Worm (Caenorhabditis elegans) whole organism, young adult: ENCODE measurements around the gene srx-101.
A peak's percentile ranks its signal among the peaks of the same experiment; 100 is the strongest.

Experiments
- B0035.1 ChIP-seq: sonication (generic microtip); optimal IDR thresholded peaks from 2 replicates; lab custom pipeline; 2016; ENCODE audit warnings: missing genetic modification characterization, mild to moderate bottlenecking, missing compliant biosample characterization, missing genotype, missing genetic modification reagents
- D2030.7 ChIP-seq: fragments of 200-800 bp; sonication (Bioruptor generic); IDR thresholded peaks from 2 replicates; pipeline ENCODE4 v1.3.6; 2022; ENCODE audit warnings: missing genetic modification reagents, missing genetic modification characterization, missing compliant biosample characterization
- F22D6.2 ChIP-seq: sonication (generic microtip); optimal IDR thresholded peaks from 2 replicates; lab custom pipeline; 2016; ENCODE audit warnings: mild to moderate bottlenecking, missing genetic modification characterization, missing compliant biosample characterization
- F37B4.10 ChIP-seq: fragments of 200-800 bp; sonication (Bioruptor generic); IDR thresholded peaks from 2 replicates; pipeline ENCODE4 v1.3.6; 2022; ENCODE audit warnings: missing genetic modification characterization, missing compliant biosample characterization
- F39B2.1 ChIP-seq: fragments of 200-800 bp; sonication (Bioruptor generic); IDR thresholded peaks from 2 replicates; pipeline ENCODE4 v1.3.6; 2022; ENCODE audit warnings: missing genetic modification reagents, missing genetic modification characterization, missing compliant biosample characterization
- F55B11.4 ChIP-seq: sonication (generic microtip); optimal IDR thresholded peaks from 2 replicates; lab custom pipeline; 2016; ENCODE audit warnings: missing compliant biosample characterization, missing genetic modification characterization, borderline replicate concordance; ENCODE audit not compliant: insufficient read depth
- K12H6.12 ChIP-seq: fragments of 200-800 bp; sonication (Bioruptor generic); optimal IDR thresholded peaks from 2 replicates; lab custom pipeline; 2018; ENCODE audit warnings: mild to moderate bottlenecking, missing genetic modification characterization, missing compliant biosample characterization
- Y67H2A.10 ChIP-seq: fragments of 200-800 bp; sonication (Bioruptor generic); conservative IDR thresholded peaks from 2 replicates; pipeline ENCODE4 v1.3.6; 2022; ENCODE audit warnings: missing genetic modification reagents, missing genetic modification characterization, missing compliant biosample characterization
- ZK185.1 ChIP-seq: sonication (generic microtip); optimal IDR thresholded peaks from 2 replicates; lab custom pipeline; 2016; ENCODE audit warnings: mild to moderate bottlenecking, missing genetic modification characterization, missing compliant biosample characterization; ENCODE audit not compliant: poor library complexity, severe bottlenecking
- ama-1 ChIP-seq, 3 experiments: fragments of 150-350 bp in 1 of 3; sonication (generic microtip) in 2 of 3; optimal IDR thresholded peaks; 2 replicates each; lab custom pipeline; 2014 to 2018; ENCODE audit warnings: missing biosample characterization in 2 of 3, missing genetic modification characterization in 2 of 3, missing genetic modification reagents in 2 of 3
- athp-1 ChIP-seq: sonication (generic microtip); optimal IDR thresholded peaks from 2 replicates; lab custom pipeline; 2017; ENCODE audit warnings: mild to moderate bottlenecking, missing genetic modification characterization, missing compliant biosample characterization
- cebp-1 ChIP-seq, 2 experiments: fragments of 200-800 bp in 1 of 2; sonication (Bioruptor generic) in 1 of 2; sonication (generic microtip) in 1 of 2; IDR thresholded peaks in 1 of 2; optimal IDR thresholded peaks in 1 of 2; 2 replicates each; pipeline versions ENCODE4 v1.3.6 to Lab custom; 2017 to 2022; ENCODE audit warnings: missing compliant biosample characterization in 2 of 2, missing genetic modification characterization in 2 of 2, mild to moderate bottlenecking in 1 of 2, missing genetic modification reagents in 1 of 2, moderate library complexity in 1 of 2
- cebp-2 ChIP-seq: fragments of 200-800 bp; sonication (Bioruptor generic); IDR thresholded peaks from 2 replicates; pipeline ENCODE4 v1.3.6; 2022; ENCODE audit warnings: missing genetic modification characterization, missing compliant biosample characterization
- ceh-100 ChIP-seq: fragments of 200-800 bp; sonication (Bioruptor generic); IDR thresholded peaks from 2 replicates; pipeline ENCODE4 v1.3.6; 2022; ENCODE audit warnings: missing genetic modification reagents, missing genetic modification characterization, missing compliant biosample characterization
- ceh-58 ChIP-seq: fragments of 200-800 bp; sonication (Bioruptor generic); IDR thresholded peaks from 2 replicates; pipeline ENCODE4 v1.3.6; 2022; ENCODE audit warnings: missing genetic modification characterization, missing compliant biosample characterization
- dox-1 ChIP-seq: fragments of 200-800 bp; sonication (Bioruptor generic); IDR thresholded peaks from 2 replicates; pipeline ENCODE4 v1.3.6; 2022; ENCODE audit warnings: missing genetic modification reagents, missing genetic modification characterization, missing compliant biosample characterization
- efl-1 ChIP-seq: fragments of 150-350 bp; optimal IDR thresholded peaks from 2 replicates; lab custom pipeline; 2014; ENCODE audit warnings: missing biosample characterization, missing genetic modification reagents, missing genetic modification characterization
- egl-44 ChIP-seq: fragments of 200-800 bp; sonication (Bioruptor generic); IDR thresholded peaks from 2 replicates; pipeline ENCODE4 v1.3.6; 2022; ENCODE audit warnings: missing genetic modification reagents, missing genetic modification characterization, missing compliant biosample characterization
- egrh-3 ChIP-seq: fragments of 200-800 bp; sonication (Bioruptor generic); IDR thresholded peaks from 2 replicates; pipeline ENCODE4 v1.3.6; 2022; ENCODE audit warnings: missing genetic modification reagents, missing genetic modification characterization, missing compliant biosample characterization
- gei-17 ChIP-seq: fragments of 200-800 bp; sonication (Bioruptor generic); optimal IDR thresholded peaks from 2 replicates; lab custom pipeline; 2018; ENCODE audit warnings: mild to moderate bottlenecking, missing genetic modification characterization, missing compliant biosample characterization
- hlh-12 ChIP-seq: sonication (generic microtip); optimal IDR thresholded peaks from 2 replicates; lab custom pipeline; 2016; ENCODE audit warnings: missing genetic modification characterization, missing compliant biosample characterization
- hlh-26 ChIP-seq: fragments of 200-800 bp; sonication (Bioruptor generic); conservative IDR thresholded peaks from 2 replicates; pipeline ENCODE4 v1.3.6; 2022; ENCODE audit warnings: missing genetic modification reagents, missing genetic modification characterization, missing compliant biosample characterization
- hmg-1.2 ChIP-seq: fragments of 200-800 bp; sonication (Bioruptor generic); IDR thresholded peaks from 2 replicates; pipeline ENCODE4 v1.3.6; 2022; ENCODE audit warnings: missing genetic modification reagents, missing genetic modification characterization, missing compliant biosample characterization
- hrde-1 ChIP-seq: sonication (generic microtip); optimal IDR thresholded peaks from 2 replicates; lab custom pipeline; 2016; ENCODE audit warnings: missing genetic modification characterization, mild to moderate bottlenecking, missing compliant biosample characterization, moderate library complexity, missing genotype, missing genetic modification reagents, borderline replicate concordance
- lin-35 ChIP-seq, 3 experiments: fragments of 150-350 bp in 2 of 3; sonication (generic microtip) in 1 of 3; optimal IDR thresholded peaks; 2 replicates each; lab custom pipeline; 2014 to 2018; ENCODE audit warnings: missing biosample characterization in 3 of 3, missing genetic modification characterization in 3 of 3, missing genetic modification reagents in 3 of 3
- lsl-1 ChIP-seq: fragments of 200-800 bp; sonication (Bioruptor generic); optimal IDR thresholded peaks from 2 replicates; lab custom pipeline; 2018; ENCODE audit warnings: mild to moderate bottlenecking, missing genetic modification characterization, moderate library complexity, missing compliant biosample characterization
- lsy-27 ChIP-seq: sonication (generic microtip); optimal IDR thresholded peaks from 2 replicates; lab custom pipeline; 2017; ENCODE audit warnings: missing genetic modification characterization, mild to moderate bottlenecking, missing compliant biosample characterization, antibody characterized with exemption, missing genotype, borderline replicate concordance; ENCODE audit not compliant: insufficient read depth
- madf-6 ChIP-seq: fragments of 200-800 bp; sonication (Bioruptor generic); IDR thresholded peaks from 2 replicates; pipeline ENCODE4 v1.3.6; 2022; ENCODE audit warnings: missing genetic modification reagents, missing genetic modification characterization, missing compliant biosample characterization
- nfyb-1 ChIP-seq: fragments of 200-800 bp; sonication (Bioruptor generic); IDR thresholded peaks from 2 replicates; pipeline ENCODE4 v1.3.6; 2022; ENCODE audit warnings: missing genetic modification reagents, missing genetic modification characterization, missing compliant biosample characterization
- nhr-120 ChIP-seq: fragments of 200-800 bp; sonication (Bioruptor generic); IDR thresholded peaks from 2 replicates; pipeline ENCODE4 v1.3.6; 2022; ENCODE audit warnings: missing genetic modification characterization, missing compliant biosample characterization
- nhr-80 ChIP-seq: sonication (generic microtip); optimal IDR thresholded peaks from 2 replicates; lab custom pipeline; 2016; ENCODE audit warnings: missing genetic modification characterization, missing compliant biosample characterization
- nhr-90 ChIP-seq: sonication (generic microtip); optimal IDR thresholded peaks from 2 replicates; lab custom pipeline; 2016; ENCODE audit warnings: missing genotype, mild to moderate bottlenecking, missing genetic modification characterization, missing compliant biosample characterization
- pbrm-1 ChIP-seq: fragments of 200-800 bp; sonication (Bioruptor generic); IDR thresholded peaks from 2 replicates; pipeline ENCODE4 v1.3.6; 2022; ENCODE audit warnings: missing genetic modification reagents, missing genetic modification characterization, missing compliant biosample characterization
- tbx-9 ChIP-seq: sonication (generic microtip); optimal IDR thresholded peaks from 2 replicates; lab custom pipeline; 2016; ENCODE audit warnings: borderline replicate concordance, missing genetic modification characterization, inconsistent platforms, missing compliant biosample characterization
- unc-130 ChIP-seq: sonication (generic microtip); optimal IDR thresholded peaks from 2 replicates; lab custom pipeline; 2016; ENCODE audit warnings: missing genetic modification reagents, missing genetic modification characterization, missing compliant biosample characterization
- zim-3 ChIP-seq: sonication (generic microtip); optimal IDR thresholded peaks from 2 replicates; lab custom pipeline; 2017; ENCODE audit warnings: mild to moderate bottlenecking, missing genetic modification characterization, moderate library complexity, missing compliant biosample characterization
- ztf-25 ChIP-seq: fragments of 200-800 bp; sonication (Bioruptor generic); IDR thresholded peaks from 2 replicates; pipeline ENCODE4 v1.3.6; 2022; ENCODE audit warnings: missing genetic modification reagents, missing genetic modification characterization, missing compliant biosample characterization
- ztf-28 ChIP-seq: fragments of 200-800 bp; sonication (Bioruptor generic); IDR thresholded peaks from 2 replicates; pipeline ENCODE4 v1.3.6; 2022; ENCODE audit warnings: missing genetic modification reagents, missing genetic modification characterization, missing compliant biosample characterization
- ztf-3 ChIP-seq: fragments of 200-800 bp; sonication (Bioruptor generic); optimal IDR thresholded peaks from 2 replicates; lab custom pipeline; 2018; ENCODE audit warnings: mild to moderate bottlenecking, missing genetic modification characterization, missing compliant biosample characterization

srx-101 gene

DNA sequence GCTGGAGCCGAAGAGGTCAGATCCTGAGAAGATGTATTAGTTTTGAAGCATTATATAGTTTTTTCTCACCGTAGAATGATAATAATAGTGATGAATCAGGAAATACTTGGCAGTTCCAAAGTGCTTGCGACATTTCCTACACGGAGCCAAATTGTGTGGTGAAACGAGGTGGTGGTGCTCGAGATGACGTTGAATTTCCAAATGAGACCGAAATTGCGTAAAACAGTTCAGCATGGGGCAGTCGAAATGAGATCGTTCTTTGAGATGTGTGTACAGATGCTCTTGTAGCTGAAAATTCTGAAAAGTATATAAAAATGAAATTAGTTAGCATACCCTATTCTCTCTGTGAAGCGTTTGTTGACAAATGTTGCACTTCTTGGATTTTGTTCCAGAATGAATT is 37.5 kb upstream of the srx-101 start, which contains the start of gene C46E10.8:
Gene C46E10.8 (minus strand): TSS at position 101 of the 400 bp plus-strand sequence.
- TF ChIP-seq nhr-90 (tag; lab: Kevin White, UChicago) (no peak), F37B4.10 (GFP tag; lab: Robert Waterston, UW) (no peak), cebp-1 (GFP tag; IDR thresholded peaks at IDR 0.05; lab: Robert Waterston, UW) (no peak), cebp-1 (tag; optimal IDR thresholded peaks at IDR 0.05; lab: Kevin White, UChicago) (no peak), B0035.1 (tag; lab: Kevin White, UChicago) (no peak)

DNA sequence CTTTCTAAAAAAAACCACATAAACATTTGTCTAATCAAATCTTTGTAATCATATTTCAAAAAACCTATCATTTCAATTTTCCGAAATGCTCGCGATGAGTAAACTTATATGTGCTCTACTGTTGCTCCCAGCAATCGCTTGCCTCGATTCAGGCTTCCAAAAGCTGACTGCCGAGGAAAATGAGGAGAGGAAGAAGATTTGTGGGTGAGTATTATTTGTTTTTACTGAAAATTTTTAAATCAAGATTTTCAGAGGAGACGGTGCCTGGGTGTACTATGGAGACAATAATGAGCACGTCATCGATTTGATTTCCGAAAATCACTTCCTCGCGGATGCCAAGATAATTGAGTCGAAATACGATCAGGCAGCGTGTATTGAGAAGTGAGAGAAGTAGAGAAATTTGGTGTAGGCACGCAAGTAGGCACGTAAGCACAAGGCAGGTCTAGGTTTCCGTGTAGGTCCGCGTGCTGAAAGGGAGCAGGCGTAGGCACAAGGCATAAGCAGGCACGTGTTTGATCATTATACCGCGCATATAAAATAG is 33.7 kb upstream of the srx-101 start, which contains the start of gene C46E10.1:
Gene C46E10.1 (plus strand): TSS at position 51 of the 541 bp plus-strand sequence.
- no peak for TF ChIP-seq egrh-3 (GFP tag; lab: Robert Waterston, UW)
- TF ChIP-seq hmg-1.2 (GFP tag; lab: Robert Waterston, UW): no peak
- TF ChIP-seq madf-6 (GFP tag; lab: Robert Waterston, UW): no peak
- no peak for TF ChIP-seq zim-3 (tag; lab: Kevin White, UChicago)
- TF ChIP-seq F55B11.4: no peak
- no peak for TF ChIP-seq Y67H2A.10 (GFP tag; lab: Robert Waterston, UW)
- no peak for TF ChIP-seq lsy-27 (tag; lab: Kevin White, UChicago)
- no peak for TF ChIP-seq nhr-80
- TF ChIP-seq tbx-9 (tag; lab: Kevin White, UChicago): no peak
- TF ChIP-seq hlh-12: no peak
- no peak for TF ChIP-seq ceh-100 (GFP tag; lab: Robert Waterston, UW)
- TF ChIP-seq, all 124 proteins: peak for 0

DNA sequence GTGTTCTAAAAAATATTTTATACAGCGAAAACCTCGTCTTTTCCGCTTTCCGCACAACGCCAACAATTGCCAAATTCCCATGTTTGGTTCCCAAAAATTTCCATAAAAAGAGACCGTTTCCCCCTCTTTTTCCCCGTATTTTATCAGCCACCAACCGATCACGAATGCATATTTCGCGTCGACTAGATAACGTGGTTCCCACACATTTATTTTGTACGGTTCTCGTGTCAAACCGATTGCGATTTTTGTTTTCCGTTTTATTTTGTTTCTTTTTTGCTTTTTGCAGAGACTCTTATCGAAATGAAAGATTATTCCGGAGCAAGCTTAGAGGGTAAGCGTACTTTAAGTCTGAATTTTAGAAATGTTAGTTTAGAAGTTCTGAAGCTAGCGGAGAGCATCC is 30.5 kb upstream of the srx-101 start, which contains the start of gene C46E10.3:
Gene C46E10.3 (plus strand): TSS at position 301 of the 400 bp plus-strand sequence.
- no peak for TF ChIP-seq tbx-9 (tag; lab: Kevin White, UChicago)
- no peak for TF ChIP-seq ceh-58 (GFP tag; lab: Robert Waterston, UW)
- TF ChIP-seq dox-1 (GFP tag; lab: Robert Waterston, UW): no peak
- TF ChIP-seq lsl-1 (GFP tag; lab: Kevin White, UChicago): no peak
- TF ChIP-seq ceh-100 (GFP tag; lab: Robert Waterston, UW): no peak
- no peak for TF ChIP-seq nhr-120 (GFP tag; lab: Robert Waterston, UW)
- TF ChIP-seq hlh-26: no peak
- no peak for TF ChIP-seq F22D6.2 (tag; lab: Kevin White, UChicago)
- no peak for TF ChIP-seq athp-1
- no peak for TF ChIP-seq cebp-1 (GFP tag; IDR thresholded peaks at IDR 0.05; lab: Robert Waterston, UW)
- TF ChIP-seq cebp-1 (tag; optimal IDR thresholded peaks at IDR 0.05; lab: Kevin White, UChicago): no peak
- no peak for TF ChIP-seq unc-130 (GFP tag; lab: Kevin White, UChicago)

DNA sequence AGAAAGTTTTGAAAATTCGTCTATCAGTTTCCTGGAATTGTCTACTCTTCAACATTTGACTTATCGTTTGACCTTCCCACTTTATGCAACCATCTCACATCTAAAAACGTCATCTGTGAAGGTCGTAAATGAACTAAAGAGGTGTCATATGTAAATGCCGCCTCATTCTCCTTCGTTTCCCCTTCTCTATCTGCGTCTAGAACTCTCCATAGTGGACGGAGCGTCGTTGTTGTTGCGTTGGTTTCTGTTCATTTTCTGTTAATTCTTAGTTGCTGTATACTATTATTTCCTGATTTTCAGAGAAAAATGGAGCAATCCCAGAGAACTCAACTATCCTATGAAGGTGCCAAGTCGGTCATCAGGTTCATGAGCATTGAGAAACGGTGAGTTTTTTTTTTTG is 26.4 kb upstream of the srx-101 start, which contains the start of gene fbxc-52:
Gene fbxc-52 (plus strand): TSS at position 301 of the 400 bp plus-strand sequence.
- no peak for TF ChIP-seq K12H6.12 (tag; lab: Kevin White, UChicago)
- 0 out of 2 replicates have a peak, but pooled peaks have one; percentile 11 for TF ChIP-seq nfyb-1 (GFP tag; lab: Robert Waterston, UW)

DNA sequence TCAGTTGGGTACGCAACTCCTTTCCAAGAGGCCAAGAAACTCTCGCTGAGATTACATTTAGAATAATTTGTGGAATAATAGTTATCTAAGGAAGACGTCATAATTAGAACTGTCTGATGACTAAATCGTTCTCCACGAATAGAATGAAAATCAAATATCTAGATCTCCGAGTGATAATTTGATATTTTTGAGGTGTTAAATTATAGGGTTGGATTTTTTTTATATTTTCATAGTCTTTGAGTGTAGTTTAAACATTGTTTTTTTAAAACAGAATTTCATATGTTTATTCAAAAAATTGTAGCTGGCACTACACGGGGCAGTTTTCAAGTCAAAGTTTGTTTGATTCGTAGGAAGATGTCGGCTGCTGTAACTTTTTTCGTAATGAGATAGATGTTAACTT is 25.9 kb upstream of the srx-101 start, which contains the start of gene srh-99:
Gene srh-99 (minus strand): TSS at position 101 of the 400 bp plus-strand sequence.
- TF ChIP-seq hrde-1 (tag; lab: Kevin White, UChicago) (no peak), cebp-2 (GFP tag; lab: Robert Waterston, UW) (no peak), D2030.7 (GFP tag; lab: Robert Waterston, UW) (no peak), ztf-25 (GFP tag; lab: Robert Waterston, UW) (no peak), ZK185.1 (tag; lab: Kevin White, UChicago) (no peak), ceh-58 (GFP tag; lab: Robert Waterston, UW) (no peak), nhr-80 (no peak), lin-35 (GFP tag; optimal IDR thresholded peaks at IDR 0.05; lab: Kevin White, UChicago) (no peak), F39B2.1 (GFP tag; lab: Robert Waterston, UW) (no peak), egl-44 (GFP tag; lab: Robert Waterston, UW) (no peak), gei-17 (GFP tag; lab: Kevin White, UChicago) (no peak), hlh-12 (no peak), ama-1 (optimal IDR thresholded peaks at IDR 0.05; lab: Kevin White, UChicago) (no peak), ama-1 (GFP tag; optimal IDR thresholded peaks at IDR 0.05; lab: Kevin White, UChicago) (no peak), pbrm-1 (no peak), efl-1 (GFP tag; lab: Kevin White, UChicago) (no peak), ztf-3 (GFP tag; lab: Kevin White, UChicago) (no peak), ztf-28 (GFP tag; lab: Robert Waterston, UW) (no peak), B0035.1 (tag; lab: Kevin White, UChicago) (no peak)
